Fruit fly (Drosophila melanogaster): ENCODE data around the gene LysX.

The LysX gene

dm6 chr3L:1151691-1152090 is 43.4 kb downstream of the LysX start (continued):
- TF ChIP-seq CG7786 (GFP tag; optimal IDR thresholded peaks at IDR 0.05) (no peak), emc (GFP tag; optimal IDR thresholded peaks at IDR 0.05) (no peak), CG11247 (GFP tag; IDR thresholded peaks at IDR 0.05) (peak; percentile 70; the same call in 1 of the 2 replicates), CG18262 (tag; optimal IDR thresholded peaks at IDR 0.05) (peak; percentile 45), vvl (GFP tag; IDR thresholded peaks at IDR 0.05) (peak; percentile 63), fu2 (GFP tag; optimal IDR thresholded peaks at IDR 0.05) (peak; percentile 9), dpn (GFP tag; optimal IDR thresholded peaks at IDR 0.05) (peak; percentile 28 to 31), CG10267 (tag; optimal IDR thresholded peaks at IDR 0.05) (no peak), hkb (optimal IDR thresholded peaks at IDR 0.05) (no peak), hkb (GFP tag; IDR thresholded peaks at IDR 0.05) (peak; percentile 52), kay (GFP tag; optimal IDR thresholded peaks at IDR 0.05) (peak; percentile 16), CG14014 (GFP tag; IDR thresholded peaks at IDR 0.05) (peak; percentile 63), seq (GFP tag; IDR thresholded peaks at IDR 0.05) (peak; percentile 59), CG11456 (GFP tag; IDR thresholded peaks at IDR 0.05) (peak; percentile 61; the same call in 2 of the 3 replicates), CG7556 (GFP tag; optimal IDR thresholded peaks at IDR 0.05) (peak; percentile 38), CG18599 (GFP tag; optimal IDR thresholded peaks at IDR 0.05) (peak; percentile 51), Jarid2 (GFP tag; optimal IDR thresholded peaks at IDR 0.05) (peak; percentile 5), prd (optimal IDR thresholded peaks at IDR 0.05) (no peak), prd (GFP tag; IDR thresholded peaks at IDR 0.05) (peak; percentile 72), CG33557 (GFP tag; optimal IDR thresholded peaks at IDR 0.05) (no peak), ken (GFP tag; IDR thresholded peaks at IDR 0.05) (peak; percentile 27; the same call in 1 of the 3 replicates), wek (GFP tag; optimal IDR thresholded peaks at IDR 0.05) (no peak), CG6683 (GFP tag; optimal IDR thresholded peaks at IDR 0.05) (peak; percentile 5), CG4360 (GFP tag; IDR thresholded peaks at IDR 0.05) (0 out of 2 replicates have a peak, but pooled peaks have one; percentile 7), Hsf (GFP tag; optimal IDR thresholded peaks at IDR 0.05) (peak; percentile 10), CG32772 (GFP tag; IDR thresholded peaks at IDR 0.05) (0 out of 2 replicates have a peak, but pooled peaks have one; percentile 33), CG17385 (GFP tag; optimal IDR thresholded peaks at IDR 0.05) (peak; percentile 12), CG9437 (GFP tag; optimal IDR thresholded peaks at IDR 0.05) (peak; percentile 11), gsb (GFP tag; IDR thresholded peaks at IDR 0.05) (peak; percentile 47), CG3163 (GFP tag; optimal IDR thresholded peaks at IDR 0.05) (no peak), ATbp (GFP tag; optimal IDR thresholded peaks at IDR 0.05) (peak; percentile 23), CG8388 (GFP tag; optimal IDR thresholded peaks at IDR 0.05) (no peak), Awh (GFP tag; IDR thresholded peaks at IDR 0.05) (no peak), Bteb2 (GFP tag; optimal IDR thresholded peaks at IDR 0.05) (peak; percentile 6), Ets97D (GFP tag; optimal IDR thresholded peaks at IDR 0.05) (no peak), Ada2b (GFP tag; IDR thresholded peaks at IDR 0.05) (peak; percentile 57), CG9932 (GFP tag; IDR thresholded peaks at IDR 0.05) (peak; percentile 63), CG3281 (GFP tag; optimal IDR thresholded peaks at IDR 0.05) (peak; percentile 64), CG30403 (GFP tag; optimal IDR thresholded peaks at IDR 0.05) (peak; percentile 59), CG6689 (GFP tag; IDR thresholded peaks at IDR 0.05) (0 out of 2 replicates have a peak, but pooled peaks have one; percentile 28), CG14667 (GFP tag; IDR thresholded peaks at IDR 0.05) (0 out of 2 replicates have a peak, but pooled peaks have one; percentile 13), CG12219 (GFP tag; optimal IDR thresholded peaks at IDR 0.05) (peak; percentile 2), CG8924 (tag; optimal IDR thresholded peaks at IDR 0.05) (peak; percentile 25), CG43689 (GFP tag; IDR thresholded peaks at IDR 0.05) (no peak), CG15269 (tag; optimal IDR thresholded peaks at IDR 0.05) (peak; percentile 61), ranshi (GFP tag; IDR thresholded peaks at IDR 0.05) (peak; percentile 52; the same call in 1 of the 2 replicates), MBD-R2 (GFP tag; IDR thresholded peaks at IDR 0.05) (peak; percentile 30; the same call in 1 of the 2 replicates), chif (GFP tag; optimal IDR thresholded peaks at IDR 0.05) (no peak), CG14441 (GFP tag; IDR thresholded peaks at IDR 0.05) (peak; percentile 71), peb (GFP tag; IDR thresholded peaks at IDR 0.05) (no peak), CG14710 (tag; optimal IDR thresholded peaks at IDR 0.05) (peak; percentile 6), CoRest (tag; optimal IDR thresholded peaks at IDR 0.05) (peak; percentile 54)
